Fruit fly (Drosophila melanogaster): ENCODE results near the gene CG14053.

The CG14053 gene

DNA sequence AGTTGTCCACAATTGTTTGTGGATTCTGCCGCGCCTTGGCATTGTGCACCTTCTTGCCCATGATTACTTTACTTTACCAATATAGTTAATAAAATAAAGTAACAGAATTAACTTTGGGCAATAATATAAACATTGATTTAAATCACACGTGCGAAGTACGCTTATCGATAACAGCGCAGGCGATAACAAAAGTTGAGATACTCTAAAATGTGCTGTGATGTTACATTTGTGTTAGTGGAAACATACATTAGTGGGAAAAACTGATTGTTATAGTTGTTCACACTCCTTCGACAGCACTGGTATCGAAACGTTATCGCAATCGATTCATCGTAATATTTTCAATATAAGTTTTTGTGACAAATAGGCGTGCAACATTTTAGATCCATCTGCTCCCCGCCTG is 48.1 kb upstream of the CG14053 start, which contains the start of gene kz (continued):
- TF ChIP-seq YL-1 (GFP tag; optimal IDR thresholded peaks at IDR 0.05), result peak; percentile 86
- no peak for TF ChIP-seq CG18619 (GFP tag; optimal IDR thresholded peaks at IDR 0.05)
- no peak for TF ChIP-seq H15 (GFP tag; IDR thresholded peaks at IDR 0.05)
- TF ChIP-seq CG9932 (GFP tag; IDR thresholded peaks at IDR 0.05), result no peak
- no peak for TF ChIP-seq CG6654 (GFP tag; optimal IDR thresholded peaks at IDR 0.05)
- no peak for TF ChIP-seq Oli (tag; optimal IDR thresholded peaks at IDR 0.05)
- TF ChIP-seq Deaf1 (tag; optimal IDR thresholded peaks at IDR 0.05), result no peak
- TF ChIP-seq CG43689 (GFP tag; IDR thresholded peaks at IDR 0.05), result no peak
- no peak for TF ChIP-seq CG14050 (GFP tag; IDR thresholded peaks at IDR 0.05)
- TF ChIP-seq CG1603 (tag; optimal IDR thresholded peaks at IDR 0.05), result no peak
- TF ChIP-seq Bgb (GFP tag; IDR thresholded peaks at IDR 0.05; ENCODE audit: partially characterized antibody), result peak; percentile 97
- no peak for TF ChIP-seq BtbVII (GFP tag; optimal IDR thresholded peaks at IDR 0.05)
- TF ChIP-seq CG18262 (tag; optimal IDR thresholded peaks at IDR 0.05), result no peak
- TF ChIP-seq CG10959 (GFP tag; IDR thresholded peaks at IDR 0.05), result no peak
- TF ChIP-seq Atf-2 (GFP tag; optimal IDR thresholded peaks at IDR 0.05), result no peak
- TF ChIP-seq gsb (GFP tag; IDR thresholded peaks at IDR 0.05), result no peak
- no peak for TF ChIP-seq stc (GFP tag; IDR thresholded peaks at IDR 0.05)
- no peak for TF ChIP-seq CG8478 (optimal IDR thresholded peaks at IDR 0.05)
- peak; percentile 99 for TF ChIP-seq tna (GFP tag; IDR thresholded peaks at IDR 0.05; ENCODE audit: partially characterized antibody)
- TF ChIP-seq CG17186 (GFP tag; optimal IDR thresholded peaks at IDR 0.05), result peak; percentile 50
- no peak for TF ChIP-seq Dbx (GFP tag; IDR thresholded peaks at IDR 0.05)
- TF ChIP-seq CG11504 (tag; optimal IDR thresholded peaks at IDR 0.05), result no peak
- TF ChIP-seq Spps (tag; optimal IDR thresholded peaks at IDR 0.05), result no peak
- peak; percentile 2 for TF ChIP-seq zen (tag; optimal IDR thresholded peaks at IDR 0.05)
- no peak for TF ChIP-seq CG10543 (GFP tag; optimal IDR thresholded peaks at IDR 0.05)
- TF ChIP-seq Kr (GFP tag; optimal IDR thresholded peaks at IDR 0.05), result no peak
- no peak for TF ChIP-seq Xbp1 (GFP tag; optimal IDR thresholded peaks at IDR 0.05)
- no peak for TF ChIP-seq CG15011 (GFP tag; optimal IDR thresholded peaks at IDR 0.05)
- no peak for TF ChIP-seq tgo (GFP tag; IDR thresholded peaks at IDR 0.05)
- TF ChIP-seq da (GFP tag; optimal IDR thresholded peaks at IDR 0.05), result no peak
- TF ChIP-seq Antp (GFP tag; optimal IDR thresholded peaks at IDR 0.05), result no peak
- no peak for TF ChIP-seq CG8765 (GFP tag; IDR thresholded peaks at IDR 0.05)
- TF ChIP-seq ftz-f1 (GFP tag; optimal IDR thresholded peaks at IDR 0.05), result no peak
- TF ChIP-seq run (tag; optimal IDR thresholded peaks at IDR 0.05), result no peak
- no peak for TF ChIP-seq wdn (GFP tag; IDR thresholded peaks at IDR 0.05)
- TF ChIP-seq Ada2b (GFP tag; IDR thresholded peaks at IDR 0.05), result no peak
- no peak for TF ChIP-seq eyg (GFP tag; optimal IDR thresholded peaks at IDR 0.05)
- no peak for TF ChIP-seq CTCF (GFP tag; optimal IDR thresholded peaks at IDR 0.05)
- TF ChIP-seq z (GFP tag; IDR thresholded peaks at IDR 0.05), result no peak
- peak; percentile 95 for TF ChIP-seq vnd (GFP tag; IDR thresholded peaks at IDR 0.05; ENCODE audit: partially characterized antibody)
- TF ChIP-seq p53 (GFP tag; optimal IDR thresholded peaks at IDR 0.05), result no peak
- no peak for TF ChIP-seq dati (GFP tag; IDR thresholded peaks at IDR 0.05)
- TF ChIP-seq CG17829 (tag; optimal IDR thresholded peaks at IDR 0.05), result no peak
- TF ChIP-seq CG4707 (GFP tag; optimal IDR thresholded peaks at IDR 0.05), result no peak
- TF ChIP-seq CG12071 (GFP tag; optimal IDR thresholded peaks at IDR 0.05), result no peak
- TF ChIP-seq twi (tag; optimal IDR thresholded peaks at IDR 0.05), result no peak
- no peak for TF ChIP-seq CG2120 (GFP tag; optimal IDR thresholded peaks at IDR 0.05)
- no peak for TF ChIP-seq zfh2 (GFP tag; optimal IDR thresholded peaks at IDR 0.05)
- TF ChIP-seq psq (GFP tag; optimal IDR thresholded peaks at IDR 0.05), result no peak
- TF ChIP-seq Jarid2 (GFP tag; optimal IDR thresholded peaks at IDR 0.05), result no peak
- no peak for TF ChIP-seq disco-r (GFP tag; optimal IDR thresholded peaks at IDR 0.05)
- TF ChIP-seq az2 (GFP tag; optimal IDR thresholded peaks at IDR 0.05), result no peak
- TF ChIP-seq E2f2 (GFP tag; IDR thresholded peaks at IDR 0.05), result peak; percentile 64
- TF ChIP-seq CG2712 (tag; optimal IDR thresholded peaks at IDR 0.05), result no peak
